Worm (Caenorhabditis elegans) whole organism, late embryonic: ENCODE results near the gene C42D8.1.

Source experiments
- C08G9.2 ChIP-seq: sonication (generic microtip); optimal IDR thresholded peaks from 2 replicates; lab custom pipeline; 2016; ENCODE audit warnings: mild to moderate bottlenecking, missing genetic modification characterization, moderate library complexity, missing compliant biosample characterization
- C38D4.7 ChIP-seq: fragments of 200-800 bp; sonication (Bioruptor generic); optimal IDR thresholded peaks from 2 replicates; lab custom pipeline; 2018; ENCODE audit warnings: mild to moderate bottlenecking, missing genetic modification characterization, moderate library complexity, missing compliant biosample characterization
- F13H6.1 ChIP-seq: sonication (generic microtip); optimal IDR thresholded peaks from 2 replicates; lab custom pipeline; 2016; ENCODE audit warnings: missing genetic modification characterization, missing compliant biosample characterization
- K02D7.2 ChIP-seq: sonication (generic microtip); optimal IDR thresholded peaks from 2 replicates; lab custom pipeline; 2017; ENCODE audit warnings: mild to moderate bottlenecking, missing genetic modification characterization, missing compliant biosample characterization
- K09A11.1 ChIP-seq: sonication (generic microtip); optimal IDR thresholded peaks from 2 replicates; lab custom pipeline; 2017; ENCODE audit warnings: antibody characterized with exemption, mild to moderate bottlenecking, missing genetic modification characterization, missing compliant biosample characterization; ENCODE audit not compliant: insufficient read depth
- T23F11.4 ChIP-seq: fragments of 200-800 bp; sonication (Bioruptor generic); optimal IDR thresholded peaks from 2 replicates; lab custom pipeline; 2018; ENCODE audit warnings: mild to moderate bottlenecking, missing genetic modification characterization, missing compliant biosample characterization
- Y22D7AL.16 ChIP-seq: sonication (generic microtip); optimal IDR thresholded peaks from 2 replicates; lab custom pipeline; 2016; ENCODE audit warnings: missing genetic modification characterization, missing compliant biosample characterization
- ahr-1 ChIP-seq: sonication (generic microtip); optimal IDR thresholded peaks from 2 replicates; lab custom pipeline; 2016; ENCODE audit warnings: missing genetic modification characterization, missing compliant biosample characterization
- ama-1 ChIP-seq: fragments of 150-350 bp; optimal IDR thresholded peaks from 2 replicates; lab custom pipeline; 2014
- ceh-19 ChIP-seq: fragments of 200-800 bp; sonication (Bioruptor generic); optimal IDR thresholded peaks from 2 replicates; lab custom pipeline; 2018; ENCODE audit warnings: mild to moderate bottlenecking, missing genetic modification characterization, missing compliant biosample characterization
- ceh-2 ChIP-seq: sonication (generic microtip); optimal IDR thresholded peaks from 2 replicates; lab custom pipeline; 2016; ENCODE audit warnings: missing genotype, missing genetic modification characterization, missing compliant biosample characterization
- ceh-24 ChIP-seq: sonication (generic microtip); optimal IDR thresholded peaks from 2 replicates; lab custom pipeline; 2016; ENCODE audit warnings: mild to moderate bottlenecking, missing genetic modification characterization, missing compliant biosample characterization
- ceh-31 ChIP-seq: sonication (generic microtip); optimal IDR thresholded peaks from 2 replicates; lab custom pipeline; 2016; ENCODE audit warnings: missing genetic modification characterization, missing compliant biosample characterization
- ceh-48 ChIP-seq: sonication (generic microtip); optimal IDR thresholded peaks from 2 replicates; lab custom pipeline; 2016; ENCODE audit warnings: missing genetic modification characterization, inconsistent platforms, missing compliant biosample characterization
- ceh-6 ChIP-seq: fragments of 200-800 bp; sonication (Bioruptor generic); optimal IDR thresholded peaks from 2 replicates; lab custom pipeline; 2018; ENCODE audit warnings: mild to moderate bottlenecking, missing genetic modification characterization, missing compliant biosample characterization
- dmd-4 ChIP-seq: sonication (generic microtip); optimal IDR thresholded peaks from 2 replicates; lab custom pipeline; 2016; ENCODE audit warnings: borderline replicate concordance, missing genetic modification characterization, missing compliant biosample characterization
- elt-2 ChIP-seq: sonication (generic microtip); optimal IDR thresholded peaks from 2 replicates; lab custom pipeline; 2016; ENCODE audit warnings: missing genetic modification reagents, missing genetic modification characterization, missing compliant biosample characterization
- ets-4 ChIP-seq: sonication (generic microtip); optimal IDR thresholded peaks from 2 replicates; lab custom pipeline; 2016; ENCODE audit warnings: missing genetic modification characterization, missing compliant biosample characterization
- fkh-10 ChIP-seq: fragments of 150-350 bp; optimal IDR thresholded peaks from 2 replicates; lab custom pipeline; 2014; ENCODE audit warnings: missing biosample characterization, missing genetic modification reagents, missing genetic modification characterization
- hlh-13 ChIP-seq: fragments of 200-800 bp; sonication (Bioruptor generic); optimal IDR thresholded peaks from 2 replicates; lab custom pipeline; 2018; ENCODE audit warnings: mild to moderate bottlenecking, missing genetic modification characterization, missing compliant biosample characterization
- hlh-30 ChIP-seq: sonication (generic microtip); optimal IDR thresholded peaks from 2 replicates; lab custom pipeline; 2017; ENCODE audit warnings: antibody characterized with exemption, missing genetic modification characterization, missing compliant biosample characterization; ENCODE audit not compliant: insufficient read depth
- lim-6 ChIP-seq: sonication (generic microtip); optimal IDR thresholded peaks from 2 replicates; lab custom pipeline; 2016; ENCODE audit warnings: missing genetic modification characterization, missing compliant biosample characterization
- madf-2 ChIP-seq: sonication (generic microtip); optimal IDR thresholded peaks from 2 replicates; lab custom pipeline; 2017; ENCODE audit warnings: missing genetic modification characterization, missing compliant biosample characterization
- npax-4 ChIP-seq: sonication (generic microtip); optimal IDR thresholded peaks from 2 replicates; lab custom pipeline; 2016; ENCODE audit warnings: missing genetic modification characterization, missing compliant biosample characterization
- pha-2 ChIP-seq: sonication (generic microtip); optimal IDR thresholded peaks from 2 replicates; lab custom pipeline; 2017; ENCODE audit warnings: mild to moderate bottlenecking, missing genetic modification characterization, missing compliant biosample characterization
- pqm-1 ChIP-seq: sonication (generic microtip); optimal IDR thresholded peaks from 2 replicates; lab custom pipeline; 2016; ENCODE audit warnings: missing genetic modification characterization, missing compliant biosample characterization
- ref-2 ChIP-seq: sonication (generic microtip); optimal IDR thresholded peaks from 2 replicates; lab custom pipeline; 2016; ENCODE audit warnings: missing genetic modification characterization, missing compliant biosample characterization
- syd-9 ChIP-seq: sonication (generic microtip); optimal IDR thresholded peaks from 2 replicates; lab custom pipeline; 2016; ENCODE audit warnings: mild to moderate bottlenecking, missing genetic modification characterization, moderate library complexity, missing compliant biosample characterization
- tbx-2 ChIP-seq: sonication (generic microtip); optimal IDR thresholded peaks from 2 replicates; lab custom pipeline; 2016; ENCODE audit warnings: missing genetic modification characterization, missing compliant biosample characterization
- unc-42 ChIP-seq: sonication (generic microtip); optimal IDR thresholded peaks from 2 replicates; lab custom pipeline; 2016; ENCODE audit warnings: missing genotype, missing genetic modification characterization, missing compliant biosample characterization

C42D8.1 gene

ce11 chrX:5086212-5086611 is 23.1 kb upstream of the C42D8.1 start:
- TF ChIP-seq hlh-30: no peak
- TF ChIP-seq fkh-10: no peak

ce11 chrX:5087366-5087891 is 21.9 kb upstream of the C42D8.1 start, which contains the start of gene pnk-4:
pnk-4 (plus strand) TSS chrX:5087841.
- no peak for TF ChIP-seq K02D7.2 (tag; lab: Kevin White, UChicago)
- TF ChIP-seq pha-2 (tag; lab: Kevin White, UChicago): no peak

- TF ChIP-seq ceh-6 (GFP tag; lab: Kevin White, UChicago): no peak
- no peak for TF ChIP-seq hlh-30
- TF ChIP-seq ama-1 (lab: Kevin White, UChicago): no peak
- TF ChIP-seq hlh-13: no peak
- TF ChIP-seq ceh-31: no peak
- no peak for TF ChIP-seq ceh-2 (tag; lab: Kevin White, UChicago)
- TF ChIP-seq ref-2 (tag; lab: Kevin White, UChicago): no peak
- TF ChIP-seq T23F11.4 (GFP tag; lab: Kevin White, UChicago): no peak
- TF ChIP-seq fkh-10: no peak
- no peak for TF ChIP-seq lim-6 (tag; lab: Kevin White, UChicago)
- no peak for TF ChIP-seq ceh-24 (tag; lab: Kevin White, UChicago)
- TF ChIP-seq unc-42 (tag; lab: Kevin White, UChicago): no peak
- no peak for TF ChIP-seq syd-9 (tag; lab: Kevin White, UChicago)
Observed at ce11 chrX:5093997-5094396, 15.3 kb upstream of the C42D8.1 start.

ce11 chrX:5096967-5097366 is 12.3 kb upstream of the C42D8.1 start, which contains the start of gene acn-1:
acn-1 (minus strand) TSS chrX:5097067.
- no peak for TF ChIP-seq elt-2
- no peak for TF ChIP-seq K02D7.2 (tag; lab: Kevin White, UChicago)
- TF ChIP-seq F13H6.1 (tag; lab: Kevin White, UChicago): no peak
- no peak for TF ChIP-seq C08G9.2
- no peak for TF ChIP-seq ceh-2 (tag; lab: Kevin White, UChicago)
- TF ChIP-seq C38D4.7 (GFP tag; lab: Kevin White, UChicago): no peak
- TF ChIP-seq ceh-31: no peak
- no peak for TF ChIP-seq madf-2 (tag; lab: Kevin White, UChicago)
- no peak for TF ChIP-seq ceh-19 (GFP tag; lab: Kevin White, UChicago)

ce11 chrX:5098935-5099334 is 10.4 kb upstream of the C42D8.1 start:
- TF ChIP-seq K02D7.2 (tag; lab: Kevin White, UChicago) (no peak), ets-4 (no peak), K09A11.1 (tag; lab: Kevin White, UChicago) (no peak), Y22D7AL.16 (tag; lab: Kevin White, UChicago) (no peak), F13H6.1 (tag; lab: Kevin White, UChicago) (no peak), tbx-2 (tag; lab: Kevin White, UChicago) (no peak), ceh-31 (no peak), pqm-1 (tag; lab: Kevin White, UChicago) (no peak), C08G9.2 (no peak), npax-4 (tag; lab: Kevin White, UChicago) (no peak), ceh-48 (no peak), unc-42 (tag; lab: Kevin White, UChicago) (no peak), elt-2 (no peak)

- TF ChIP-seq dmd-4 (tag; lab: Kevin White, UChicago) (no peak), ahr-1 (tag; lab: Kevin White, UChicago) (no peak)
Observed at ce11 chrX:5100738-5101379, 8.4 kb upstream of the C42D8.1 start, which contains the start of gene vit-2. vit-2 (plus strand) TSS chrX:5101042.
